Worm (Caenorhabditis elegans) whole organism, L4 larva: ENCODE measurements around the gene R10E4.11.

Source experiments
- T20F7.1 ChIP-seq: fragments of 200-800 bp; sonication (Bioruptor generic); optimal IDR thresholded peaks from 2 replicates; lab custom pipeline; 2018; ENCODE audit warnings: mild to moderate bottlenecking, missing genetic modification characterization, missing compliant biosample characterization
- ZK546.5 ChIP-seq, 2 experiments: sonication (generic microtip); optimal IDR thresholded peaks; 2 replicates each; lab custom pipeline; 2017; ENCODE audit warnings: missing biosample characterization in 2 of 2, missing genetic modification characterization in 2 of 2
- aha-1 ChIP-seq: fragments of 150-350 bp; peaks from one replicate; lab custom pipeline; 2014; ENCODE audit warnings: missing biosample characterization, missing genetic modification characterization
- aly-2 ChIP-seq: sonication (generic microtip); optimal IDR thresholded peaks from 2 replicates; lab custom pipeline; 2018; ENCODE audit warnings: missing biosample characterization, missing genetic modification characterization
- egl-27 ChIP-seq: sonication (generic microtip); optimal IDR thresholded peaks from 3 replicates; lab custom pipeline; 2017; ENCODE audit warnings: missing biosample characterization, missing genetic modification reagents, missing genetic modification characterization
- mdl-1 ChIP-seq, 2 experiments: fragments of 150-350 bp in 1 of 2; sonication (generic microtip) in 1 of 2; optimal IDR thresholded peaks; 2 replicates each; lab custom pipeline; 2014 to 2017; ENCODE audit warnings: missing biosample characterization in 2 of 2, missing genetic modification characterization in 2 of 2
- spr-1 ChIP-seq: sonication (generic microtip); optimal IDR thresholded peaks from 2 replicates; lab custom pipeline; 2016; ENCODE audit warnings: mild to moderate bottlenecking, missing genetic modification characterization, missing compliant biosample characterization
- unc-39 ChIP-seq: sonication (generic microtip); optimal IDR thresholded peaks from 2 replicates; lab custom pipeline; 2017; ENCODE audit warnings: missing biosample characterization, missing genetic modification characterization
- zag-1 ChIP-seq: fragments of 150-350 bp; optimal IDR thresholded peaks from 2 replicates; lab custom pipeline; 2014; ENCODE audit warnings: missing biosample characterization, missing genetic modification characterization

DNA sequence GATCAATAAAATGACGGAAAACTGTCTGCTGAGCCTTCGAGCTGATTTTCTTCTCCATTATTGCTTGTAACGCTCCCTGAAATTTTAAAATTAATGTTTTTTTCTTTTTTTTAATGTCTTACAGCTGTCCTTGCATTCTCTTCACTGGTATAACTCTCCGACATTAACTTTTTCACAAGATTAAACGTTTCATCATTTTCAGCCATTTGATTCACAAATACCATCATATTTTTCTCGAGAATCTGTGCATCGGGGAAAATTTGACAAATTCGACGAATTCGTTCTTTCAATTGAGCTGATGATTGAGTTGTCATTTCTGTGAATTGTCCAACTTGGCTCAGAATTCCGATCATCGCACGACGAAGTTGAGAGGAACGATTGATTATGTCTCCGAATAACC, 8.5 kb upstream of the R10E4.11 start:
- TF ChIP-seq mdl-1 (tag; optimal IDR thresholded peaks at IDR 0.05; lab: Kevin White, UChicago) (no peak), aly-2 (tag; lab: Kevin White, UChicago) (no peak), zag-1 (tag; lab: Kevin White, UChicago) (no peak), aha-1 (peak; percentile 92), ZK546.5 (tag; optimal IDR thresholded peaks at IDR 0.05; lab: Kevin White, UChicago) (no peak), egl-27 (tag; lab: Kevin White, UChicago) (no peak), T20F7.1 (GFP tag; lab: Kevin White, UChicago) (no peak), spr-1 (tag; lab: Kevin White, UChicago) (no peak), unc-39 (tag; lab: Kevin White, UChicago) (no peak)
